Fruit fly (Drosophila melanogaster): ENCODE data around the gene CG42717.

Gene CG42717

DNA sequence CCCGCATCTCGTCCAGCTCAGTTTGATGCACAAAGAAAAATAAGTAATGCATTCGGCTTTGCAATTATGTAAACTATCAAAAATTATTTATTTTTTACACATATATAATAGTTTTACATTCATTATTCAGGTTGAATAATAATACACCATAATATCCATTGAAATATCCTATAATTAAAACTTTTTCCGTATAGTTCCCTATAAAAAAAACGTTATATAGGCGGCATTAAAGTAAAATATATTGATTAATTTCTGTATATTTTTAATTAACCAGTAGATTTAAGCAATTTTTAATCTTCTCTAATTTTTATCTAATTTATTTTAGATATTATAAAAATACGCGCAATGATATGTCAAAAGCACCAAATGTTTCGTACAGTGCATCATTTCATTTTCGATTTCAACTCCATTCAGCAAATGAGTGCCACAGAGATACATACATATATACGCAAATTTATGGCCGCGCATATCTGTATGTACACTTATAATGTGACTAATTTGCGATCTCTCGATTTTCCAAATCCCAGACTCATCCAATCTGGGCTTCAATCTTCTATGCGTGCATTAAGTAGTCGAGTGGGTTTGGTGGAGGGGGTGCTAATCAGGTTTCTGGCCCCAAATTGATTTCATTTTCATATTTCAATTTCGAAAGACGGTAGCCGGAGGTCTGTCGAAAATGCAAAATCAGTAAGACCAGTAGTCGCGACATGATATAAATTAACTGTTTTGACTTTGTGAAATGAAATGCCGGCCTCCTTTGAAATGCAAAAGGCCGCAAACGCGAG lies 19.6 kb downstream of the CG42717 start:
- no peak for TF ChIP-seq CG14711 (tag; optimal IDR thresholded peaks at IDR 0.05)
- TF ChIP-seq ovo (GFP tag; optimal IDR thresholded peaks at IDR 0.05), result no peak
- no peak for TF ChIP-seq bab1 (GFP tag; optimal IDR thresholded peaks at IDR 0.05)
- no peak for TF ChIP-seq CG12768 (GFP tag; optimal IDR thresholded peaks at IDR 0.05)

DNA sequence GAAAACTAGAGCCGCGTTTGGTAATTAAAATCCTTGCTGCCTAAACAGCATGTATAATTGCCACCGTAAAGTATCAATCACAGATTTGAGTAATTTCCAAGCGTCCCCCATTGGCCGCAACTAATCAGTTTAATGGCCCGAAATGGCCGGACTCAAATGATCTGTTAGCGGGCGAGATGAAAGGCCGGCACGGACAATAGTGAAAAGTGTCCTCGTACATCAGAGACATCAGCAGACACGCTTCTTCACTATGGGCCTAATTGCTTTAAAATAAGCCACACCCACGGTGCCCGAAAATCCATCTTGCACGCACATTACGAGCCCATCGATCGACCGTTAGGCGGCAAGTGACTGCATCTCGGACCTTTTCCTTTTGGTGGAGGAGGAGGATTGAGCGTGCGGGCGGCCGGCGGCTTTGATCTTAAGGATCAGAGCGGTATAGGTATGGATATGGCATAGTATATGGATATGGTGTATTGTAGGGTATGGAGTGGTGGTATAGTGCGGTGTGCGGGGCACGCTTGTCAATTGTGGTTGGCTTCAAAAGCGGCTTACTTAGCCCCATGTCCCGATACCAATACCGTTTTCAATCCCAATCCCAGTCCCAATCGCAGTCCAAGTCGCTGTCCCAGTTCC lies 20.6 kb downstream of the CG42717 start:
- TF ChIP-seq CG1620 (GFP tag; optimal IDR thresholded peaks at IDR 0.05) (no peak), tj (GFP tag; optimal IDR thresholded peaks at IDR 0.05) (no peak), CG12768 (GFP tag; optimal IDR thresholded peaks at IDR 0.05) (no peak), ovo (GFP tag; optimal IDR thresholded peaks at IDR 0.05) (no peak), CG7101 (tag; optimal IDR thresholded peaks at IDR 0.05) (no peak), CG33017 (tag; optimal IDR thresholded peaks at IDR 0.05) (no peak), CG11617 (GFP tag; optimal IDR thresholded peaks at IDR 0.05) (no peak), CG14711 (tag; optimal IDR thresholded peaks at IDR 0.05) (no peak), cnc (optimal IDR thresholded peaks at IDR 0.05) (no peak), CG7045 (GFP tag; optimal IDR thresholded peaks at IDR 0.05) (no peak)

DNA sequence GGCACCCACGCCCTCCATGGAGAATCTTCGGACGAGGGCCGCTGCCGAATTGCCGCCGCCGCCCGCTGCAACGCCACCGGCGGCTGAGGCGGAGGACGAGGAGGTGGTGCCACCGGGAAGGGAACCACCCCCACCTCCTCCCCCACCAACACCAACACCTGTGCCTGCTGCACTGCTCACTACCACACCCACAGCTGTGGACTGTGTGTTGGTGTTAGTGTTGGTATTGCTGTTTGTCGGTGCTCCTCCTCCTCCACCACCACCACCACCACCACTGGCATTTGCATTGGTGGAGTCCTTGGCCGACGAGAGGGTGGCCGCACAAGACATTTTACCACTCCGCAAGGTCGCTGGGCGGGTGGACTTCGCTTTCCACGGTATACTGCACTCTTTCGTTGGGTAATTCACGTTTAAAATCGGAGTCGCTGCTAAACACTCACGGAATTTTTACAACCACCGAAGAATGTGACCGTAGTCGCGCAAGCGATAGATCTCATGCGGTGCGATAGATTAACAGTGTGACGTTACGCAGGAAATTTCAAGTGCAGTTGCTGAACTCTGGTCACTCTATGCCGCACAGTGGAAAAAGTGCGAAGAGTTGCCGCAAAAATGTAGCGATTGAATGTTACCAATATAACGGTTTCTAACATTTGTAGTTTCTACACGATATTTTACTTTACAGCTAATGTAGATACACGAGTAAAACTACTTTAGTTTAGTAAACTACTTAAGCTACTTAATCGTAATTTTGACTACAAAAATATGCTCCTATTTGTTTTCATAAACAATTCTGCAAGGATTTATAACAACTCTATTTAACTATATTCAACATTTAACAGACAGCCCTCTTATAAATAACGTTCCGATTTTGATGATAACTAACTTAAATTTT lies 21.4 kb downstream of the CG42717 start, which contains the start of gene mib1:
TSS of gene mib1 (minus strand) at position 494 of the 892 bp plus-strand sequence.
- TF ChIP-seq cic (GFP tag; optimal IDR thresholded peaks at IDR 0.05), result peak; percentile 76
- TF ChIP-seq CG7101 (tag; optimal IDR thresholded peaks at IDR 0.05), result peak; percentile 29
- peak; percentile 31 for TF ChIP-seq Hr96 (GFP tag; optimal IDR thresholded peaks at IDR 0.05)
- TF ChIP-seq toe (GFP tag; optimal IDR thresholded peaks at IDR 0.05), result no peak
- no peak for TF ChIP-seq kay (GFP tag; ENCODE audit: borderline replicate concordance)
- peak; percentile 44 for TF ChIP-seq ovo (GFP tag; optimal IDR thresholded peaks at IDR 0.05)
- peak; percentile 22 for TF ChIP-seq tj (GFP tag; optimal IDR thresholded peaks at IDR 0.05)
- no peak for TF ChIP-seq CG1620 (GFP tag; optimal IDR thresholded peaks at IDR 0.05)
- TF ChIP-seq Mnt (GFP tag; optimal IDR thresholded peaks at IDR 0.05), result peak; percentile 30
- TF ChIP-seq CG11617 (GFP tag; optimal IDR thresholded peaks at IDR 0.05), result peak; percentile 5
- TF ChIP-seq CG33017 (tag; optimal IDR thresholded peaks at IDR 0.05), result no peak
- peak; percentile 71 for TF ChIP-seq bab1 (GFP tag; optimal IDR thresholded peaks at IDR 0.05)
- TF ChIP-seq pad (GFP tag; optimal IDR thresholded peaks at IDR 0.05), result peak; percentile 53
- peak; percentile 40 for TF ChIP-seq CG14711 (tag; optimal IDR thresholded peaks at IDR 0.05)
- TF ChIP-seq cnc (optimal IDR thresholded peaks at IDR 0.05), result no peak
- TF ChIP-seq CG12768 (GFP tag; optimal IDR thresholded peaks at IDR 0.05), result peak; percentile 31
- no peak for TF ChIP-seq CG5204 (GFP tag; optimal IDR thresholded peaks at IDR 0.05)
- TF ChIP-seq Crg-1 (GFP tag; optimal IDR thresholded peaks at IDR 0.05), result no peak
- no peak for TF ChIP-seq Clk (GFP tag; optimal IDR thresholded peaks at IDR 0.05)
- no peak for TF ChIP-seq CG7045 (GFP tag; optimal IDR thresholded peaks at IDR 0.05)

DNA sequence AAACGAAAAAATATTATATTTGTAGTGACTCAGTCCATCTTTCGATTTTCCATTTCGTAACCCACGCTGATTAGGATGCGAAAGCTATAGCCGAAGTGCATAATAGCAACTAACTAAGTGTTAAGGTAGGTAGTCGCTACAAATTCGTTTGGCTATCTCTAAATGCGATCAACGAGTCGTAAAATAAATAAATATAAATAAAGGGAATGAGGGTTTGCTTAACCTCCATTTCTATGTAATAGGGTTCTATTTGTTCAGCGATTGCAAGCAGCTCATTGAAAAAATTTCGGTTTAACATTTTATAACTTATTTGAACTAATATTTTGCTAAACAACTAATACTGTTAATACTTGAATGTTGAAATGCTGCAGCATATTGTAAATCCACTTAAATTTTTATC lies 22.8 kb downstream of the CG42717 start:
- no peak for TF ChIP-seq kay (GFP tag; ENCODE audit: borderline replicate concordance)
- no peak for TF ChIP-seq Clk (GFP tag; optimal IDR thresholded peaks at IDR 0.05)
- TF ChIP-seq cic (GFP tag; optimal IDR thresholded peaks at IDR 0.05), result peak; percentile 60

DNA sequence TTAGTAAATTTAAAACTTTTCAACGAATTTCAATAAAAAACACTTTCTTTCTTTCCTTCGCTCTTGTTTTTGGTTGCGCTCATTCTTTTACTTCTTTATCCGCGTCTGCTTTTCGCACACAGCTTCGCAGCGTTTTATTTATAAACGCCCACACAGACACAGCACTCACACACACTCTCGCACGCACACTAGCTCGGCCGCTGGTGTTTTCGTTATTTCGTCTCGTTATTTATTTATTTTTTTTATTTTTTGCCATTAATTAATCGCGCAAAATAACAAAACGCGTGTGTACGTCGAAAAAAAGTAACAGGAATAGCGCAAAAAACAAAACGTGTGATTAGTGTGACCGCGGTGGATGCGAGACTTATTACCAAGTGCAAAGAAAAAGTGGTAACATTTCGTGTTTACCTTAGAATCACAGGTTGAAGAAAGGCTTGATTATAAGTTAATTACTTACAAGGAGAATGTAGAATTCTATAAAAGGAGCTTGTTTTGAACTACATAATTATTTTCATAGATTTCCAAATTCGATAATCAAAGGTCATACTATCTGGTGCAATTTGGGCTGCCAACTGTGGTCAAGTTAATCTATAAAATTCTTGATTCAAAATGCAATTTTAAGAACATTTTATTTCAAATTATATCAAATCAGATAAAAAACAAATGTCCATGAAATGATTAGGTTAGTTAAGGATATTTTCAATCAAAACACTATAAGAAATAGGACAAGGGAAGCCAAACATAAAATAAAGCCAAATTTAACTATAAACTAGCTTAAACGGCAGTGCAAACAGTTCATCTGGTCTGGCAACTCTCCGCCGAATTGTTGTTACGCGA lies 28.4 kb downstream of the CG42717 start, which contains the start of the genes hzg and mRpS31:
TSS of gene hzg (minus strand) at position 336 of the 837 bp plus-strand sequence.
TSS of gene mRpS31 (plus strand) at position 793 of the 837 bp plus-strand sequence.
- TF ChIP-seq CG12768 (GFP tag; optimal IDR thresholded peaks at IDR 0.05) (peak; percentile 71), CG7045 (GFP tag; optimal IDR thresholded peaks at IDR 0.05) (peak; percentile 25), cic (GFP tag; optimal IDR thresholded peaks at IDR 0.05) (peak; percentile 68), CG1620 (GFP tag; optimal IDR thresholded peaks at IDR 0.05) (peak; percentile 26), kay (GFP tag; ENCODE audit: borderline replicate concordance) (no peak), Clk (GFP tag; optimal IDR thresholded peaks at IDR 0.05) (no peak), Hr96 (GFP tag; optimal IDR thresholded peaks at IDR 0.05) (peak; percentile 22), toe (GFP tag; optimal IDR thresholded peaks at IDR 0.05) (peak; percentile 57), cnc (optimal IDR thresholded peaks at IDR 0.05) (no peak), CG14711 (tag; optimal IDR thresholded peaks at IDR 0.05) (peak; percentile 49), ovo (GFP tag; optimal IDR thresholded peaks at IDR 0.05) (peak; percentile 35), bab1 (GFP tag; optimal IDR thresholded peaks at IDR 0.05) (peak; percentile 45), CG11617 (GFP tag; optimal IDR thresholded peaks at IDR 0.05) (peak; percentile 44), tj (GFP tag; optimal IDR thresholded peaks at IDR 0.05) (peak; percentile 39), pad (GFP tag; optimal IDR thresholded peaks at IDR 0.05) (no peak), CG7101 (tag; optimal IDR thresholded peaks at IDR 0.05) (peak; percentile 69), CG33017 (tag; optimal IDR thresholded peaks at IDR 0.05) (peak; percentile 15), Mnt (GFP tag; optimal IDR thresholded peaks at IDR 0.05) (peak; percentile 62), Crg-1 (GFP tag; optimal IDR thresholded peaks at IDR 0.05) (no peak), CG5204 (GFP tag; optimal IDR thresholded peaks at IDR 0.05) (no peak)
